Fruit fly (Drosophila melanogaster): ENCODE measurements around the gene cad.
A peak's percentile ranks its signal among the peaks of the same experiment; 100 is the strongest.

Gene cad

DNA sequence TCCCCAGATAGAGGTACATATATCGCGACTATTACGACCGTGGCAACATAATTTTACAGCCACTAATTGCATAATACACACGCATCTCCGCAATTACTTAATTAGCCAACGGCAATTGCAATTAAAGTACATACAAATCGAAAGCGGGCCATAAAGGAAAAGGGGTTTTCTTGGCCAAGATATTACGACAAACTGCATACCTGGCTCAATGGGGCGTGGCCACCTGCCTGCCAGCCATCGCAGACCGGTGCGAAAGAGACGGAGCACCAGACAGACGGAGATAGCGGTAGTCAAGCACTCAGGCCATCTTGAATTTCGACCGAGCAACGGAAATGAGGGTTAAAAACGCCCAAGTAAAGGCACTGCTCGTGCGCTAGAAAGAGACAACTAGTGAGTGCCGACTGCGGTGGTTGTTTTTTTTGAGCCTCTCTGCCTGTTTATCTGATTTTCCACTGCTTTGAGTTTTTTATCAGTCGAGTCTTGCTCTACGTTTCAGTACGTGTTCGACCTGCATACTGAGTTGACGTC lies at the start of gene cad (continued):
- no peak for TF ChIP-seq Chrac-16 (GFP tag; optimal IDR thresholded peaks at IDR 0.05)
- no peak for TF ChIP-seq CG16813 (GFP tag; IDR thresholded peaks at IDR 0.05; ENCODE audit: partially characterized antibody)
- peak; percentile 12 for TF ChIP-seq grau (tag; optimal IDR thresholded peaks at IDR 0.05)
- TF ChIP-seq br (optimal IDR thresholded peaks at IDR 0.05) = no peak
- TF ChIP-seq ham (GFP tag; IDR thresholded peaks at IDR 0.05) = no peak
- TF ChIP-seq CG14860 (GFP tag; IDR thresholded peaks at IDR 0.05; ENCODE audit: partially characterized antibody) = no peak
- TF ChIP-seq onecut (GFP tag; IDR thresholded peaks at IDR 0.05) = no peak
- no peak for TF ChIP-seq BtbVII (GFP tag; optimal IDR thresholded peaks at IDR 0.05)
- TF ChIP-seq CG34422 (GFP tag; IDR thresholded peaks at IDR 0.05) = no peak
- peak; percentile 89 for TF ChIP-seq ci (GFP tag; IDR thresholded peaks at IDR 0.05)
- no peak for TF ChIP-seq Bteb2 (GFP tag; optimal IDR thresholded peaks at IDR 0.05)
- TF ChIP-seq CG34376 (GFP tag; optimal IDR thresholded peaks at IDR 0.05) = peak; percentile 37
- no peak for TF ChIP-seq p53 (GFP tag; optimal IDR thresholded peaks at IDR 0.05)
- TF ChIP-seq tup (GFP tag; optimal IDR thresholded peaks at IDR 0.05) = no peak
- peak; percentile 51; the same call in 1 of the 2 replicates for TF ChIP-seq Atf6 (GFP tag; IDR thresholded peaks at IDR 0.05)
- no peak for TF ChIP-seq Hr51 (GFP tag; optimal IDR thresholded peaks at IDR 0.05)
- TF ChIP-seq CG32772 (GFP tag; IDR thresholded peaks at IDR 0.05) = peak; percentile 80
- no peak for TF ChIP-seq yki (optimal IDR thresholded peaks at IDR 0.05)
- no peak for TF ChIP-seq peb (GFP tag; IDR thresholded peaks at IDR 0.05)
- TF ChIP-seq CG14710 (tag; optimal IDR thresholded peaks at IDR 0.05) = peak; percentile 9
- peak; percentile 7 for TF ChIP-seq CG12659 (GFP tag; optimal IDR thresholded peaks at IDR 0.05)
- TF ChIP-seq CG6813 (GFP tag; optimal IDR thresholded peaks at IDR 0.05) = peak; percentile 63
- TF ChIP-seq Max (GFP tag; optimal IDR thresholded peaks at IDR 0.05) = no peak
- no peak for TF ChIP-seq Stat92E (GFP tag; optimal IDR thresholded peaks at IDR 0.05)
- no peak for TF ChIP-seq CG8281 (tag; optimal IDR thresholded peaks at IDR 0.05)
- peak; percentile 10 for TF ChIP-seq CG17385 (GFP tag; optimal IDR thresholded peaks at IDR 0.05)
- no peak for TF ChIP-seq CG7839 (tag; optimal IDR thresholded peaks at IDR 0.05)
- peak; percentile 6 for TF ChIP-seq CG2202 (tag; optimal IDR thresholded peaks at IDR 0.05)
- no peak for TF ChIP-seq H15 (GFP tag; IDR thresholded peaks at IDR 0.05)
- no peak for TF ChIP-seq gem (tag; optimal IDR thresholded peaks at IDR 0.05)
- TF ChIP-seq CG7987 (GFP tag; optimal IDR thresholded peaks at IDR 0.05) = peak; percentile 59
- peak; percentile 35 for TF ChIP-seq HmgD (GFP tag; optimal IDR thresholded peaks at IDR 0.05)
- TF ChIP-seq CG9817 (tag; optimal IDR thresholded peaks at IDR 0.05) = no peak
- TF ChIP-seq CG9932 (GFP tag; IDR thresholded peaks at IDR 0.05) = no peak
- no peak for TF ChIP-seq CG11247 (GFP tag; IDR thresholded peaks at IDR 0.05)
- TF ChIP-seq CG15269 (tag; optimal IDR thresholded peaks at IDR 0.05) = peak; percentile 13
- 0 out of 3 replicates have a peak, but pooled peaks have one; percentile 24 for TF ChIP-seq zfh1 (GFP tag; IDR thresholded peaks at IDR 0.05)
- no peak for TF ChIP-seq Mes4 (GFP tag; optimal IDR thresholded peaks at IDR 0.05)
- TF ChIP-seq jing (GFP tag; optimal IDR thresholded peaks at IDR 0.05) = no peak
- no peak; the same call in 1 of the 2 replicates for TF ChIP-seq ranshi (GFP tag; IDR thresholded peaks at IDR 0.05)
- peak; percentile 2 for TF ChIP-seq CG8388 (GFP tag; optimal IDR thresholded peaks at IDR 0.05)
- no peak for TF ChIP-seq unc-4 (GFP tag; IDR thresholded peaks at IDR 0.05; ENCODE audit: partially characterized antibody)
- TF ChIP-seq Ravus (GFP tag; IDR thresholded peaks at IDR 0.05) = no peak
- no peak for TF ChIP-seq CG31388 (GFP tag; optimal IDR thresholded peaks at IDR 0.05)
- TF ChIP-seq tgo (GFP tag; IDR thresholded peaks at IDR 0.05) = no peak
- no peak for TF ChIP-seq CG13894 (tag; optimal IDR thresholded peaks at IDR 0.05)
- TF ChIP-seq crp (GFP tag; optimal IDR thresholded peaks at IDR 0.05) = no peak
- TF ChIP-seq ems (GFP tag; optimal IDR thresholded peaks at IDR 0.05) = no peak
- no peak for TF ChIP-seq Optix (GFP tag; IDR thresholded peaks at IDR 0.05)
- TF ChIP-seq Doc2 (GFP tag; IDR thresholded peaks at IDR 0.05) = no peak
- TF ChIP-seq Usf (GFP tag; optimal IDR thresholded peaks at IDR 0.05) = no peak

All from whole organism, embryonic.